Fruit fly (Drosophila melanogaster): Measurements from ENCODE around the gene lectin-28C.

dm6 chr2L:7833650-7834049 lies 23.2 kb upstream of the lectin-28C start:
- TF ChIP-seq psq (optimal IDR thresholded peaks at IDR 0.05) (no peak), h (optimal IDR thresholded peaks at IDR 0.05) (no peak), ttk (optimal IDR thresholded peaks at IDR 0.05) (no peak), Sin3A (optimal IDR thresholded peaks at IDR 0.05) (no peak), insv (optimal IDR thresholded peaks at IDR 0.05) (no peak), Myc (optimal IDR thresholded peaks at IDR 0.05) (no peak)

Measured in Kc167 (cell line).